Worm (Caenorhabditis elegans): Measurements from ENCODE around the gene mes-1.
A peak's percentile ranks its signal among the peaks of the same experiment; 100 is the strongest.

- TF ChIP-seq nhr-25 (tag; optimal IDR thresholded peaks at IDR 0.05; ENCODE audit: borderline replicate concordance, insufficient read depth), result no peak
- peak in 1 of 2 experiments; percentile 55 for TF ChIP-seq unc-62 (GFP tag; optimal IDR thresholded peaks at IDR 0.05 in 1 of 2)
- no peak for TF ChIP-seq unc-62 (tag; optimal IDR thresholded peaks at IDR 0.05)
- no peak for TF ChIP-seq jun-1 (tag; optimal IDR thresholded peaks at IDR 0.05)
- no peak for TF ChIP-seq zfp-3 (GFP tag; conservative IDR thresholded peaks at IDR 0.05)
- TF ChIP-seq mep-1 (tag; optimal IDR thresholded peaks at IDR 0.05), result no peak
- TF ChIP-seq ceh-82 (tag; optimal IDR thresholded peaks at IDR 0.05), result no peak
- no peak for TF ChIP-seq unc-39 (tag; optimal IDR thresholded peaks at IDR 0.05)
- TF ChIP-seq nhr-11 (tag; optimal IDR thresholded peaks at IDR 0.05), result no peak
- TF ChIP-seq nhr-6 (tag; optimal IDR thresholded peaks at IDR 0.05), result no peak
- no peak for TF ChIP-seq aly-2 (tag; optimal IDR thresholded peaks at IDR 0.05)
- TF ChIP-seq ama-1 (optimal IDR thresholded peaks at IDR 0.05), result no peak
Measured at ce11 chrX:11879871-11880270, 22.6 kb downstream of the mes-1 start, which contains the start of the genes Y62H9A.3 and Y62H9A.4.
